Fruit fly (Drosophila melanogaster) whole organism, pupa: ENCODE results near the gene Oatp30B.

Experiments used
- CG10348 ChIP-seq: fragments of 200-800 bp; sonication (Bioruptor generic); IDR thresholded peaks from 2 replicates; pipeline ENCODE4 v1.3.6; 2022; ENCODE audit warnings: missing biosample characterization, missing genetic modification characterization
- CG12605 ChIP-seq: fragments of 200-800 bp; sonication (Bioruptor generic); IDR thresholded peaks from 2 replicates; pipeline ENCODE4 v1.3.6; 2022; ENCODE audit warnings: missing biosample characterization, missing genetic modification characterization
- CG13204 ChIP-seq: fragments of 200-800 bp; sonication (Bioruptor generic); optimal IDR thresholded peaks from 2 replicates; lab custom pipeline; 2018; ENCODE audit warnings: missing biosample characterization, mild to moderate bottlenecking, missing genetic modification characterization, moderate library complexity
- CG14655 ChIP-seq: fragments of 200-800 bp; sonication (Bioruptor generic); optimal IDR thresholded peaks from 3 replicates; lab custom pipeline; 2017; ENCODE audit warnings: mild to moderate bottlenecking, missing biosample characterization, missing genetic modification reagents, missing genetic modification characterization
- CG15710 ChIP-seq: fragments of 200-800 bp; sonication (Bioruptor generic); optimal IDR thresholded peaks from 2 replicates; lab custom pipeline; 2018; ENCODE audit warnings: missing biosample characterization, mild to moderate bottlenecking, missing genetic modification characterization, moderate library complexity
- CG17806 ChIP-seq: fragments of 200-800 bp; sonication (Bioruptor generic); optimal IDR thresholded peaks from 2 replicates; lab custom pipeline; 2018; ENCODE audit warnings: missing biosample characterization, mild to moderate bottlenecking, missing genetic modification characterization, moderate library complexity
- CG32121 ChIP-seq: fragments of 200-800 bp; sonication (Bioruptor generic); IDR thresholded peaks from 2 replicates; pipeline ENCODE4 v1.3.6; 2022; ENCODE audit warnings: missing biosample characterization, missing genetic modification characterization
- CG34367 ChIP-seq: fragments of 200-800 bp; sonication (Bioruptor generic); optimal IDR thresholded peaks from 2 replicates; lab custom pipeline; 2018; ENCODE audit warnings: missing biosample characterization, mild to moderate bottlenecking, missing genetic modification characterization
- CG4496 ChIP-seq: fragments of 200-800 bp; sonication (Bioruptor generic); IDR thresholded peaks from 3 replicates; pipeline ENCODE4 v1.3.6; 2022; ENCODE audit warnings: missing biosample characterization, missing genetic modification characterization
- CG8159 ChIP-seq: fragments of 200-800 bp; sonication (Bioruptor generic); optimal IDR thresholded peaks from 3 replicates; lab custom pipeline; 2018; ENCODE audit warnings: missing biosample characterization, mild to moderate bottlenecking, missing genetic modification characterization, moderate library complexity
- CG8301 ChIP-seq: fragments of 200-800 bp; sonication (Bioruptor generic); optimal IDR thresholded peaks from 2 replicates; lab custom pipeline; 2018; ENCODE audit warnings: missing biosample characterization, mild to moderate bottlenecking, missing genetic modification characterization
- CG9948 ChIP-seq: fragments of 200-800 bp; sonication (Bioruptor generic); optimal IDR thresholded peaks from 2 replicates; lab custom pipeline; 2018; ENCODE audit warnings: missing biosample characterization, mild to moderate bottlenecking, missing genetic modification characterization, moderate library complexity
- D1 ChIP-seq: fragments of 200-800 bp; sonication (Bioruptor generic); optimal IDR thresholded peaks from 2 replicates; lab custom pipeline; 2018; ENCODE audit warnings: missing biosample characterization, mild to moderate bottlenecking, missing genetic modification characterization, moderate library complexity
- EcR ChIP-seq: fragments of 200-800 bp; sonication (Bioruptor generic); optimal IDR thresholded peaks from 3 replicates; lab custom pipeline; 2019; ENCODE audit warnings: missing biosample characterization, missing genetic modification characterization, mild to moderate bottlenecking, moderate library complexity, missing genetic modification reagents
- Ets98B ChIP-seq: fragments of 200-800 bp; sonication (Bioruptor generic); IDR thresholded peaks from 2 replicates; pipeline ENCODE4 v1.3.6; 2022; ENCODE audit warnings: missing biosample characterization, missing genetic modification characterization
- Pif1A ChIP-seq: fragments of 200-800 bp; sonication (Bioruptor generic); optimal IDR thresholded peaks from 3 replicates; lab custom pipeline; 2016; ENCODE audit warnings: missing biosample characterization, missing genetic modification characterization
- Pif1B ChIP-seq: fragments of 200-800 bp; sonication (Bioruptor generic); optimal IDR thresholded peaks from 3 replicates; lab custom pipeline; 2016; ENCODE audit warnings: missing biosample characterization, missing genetic modification characterization
- Snoo ChIP-seq: fragments of 200-800 bp; sonication (Bioruptor generic); optimal IDR thresholded peaks from 3 replicates; lab custom pipeline; 2017; ENCODE audit warnings: missing biosample characterization, mild to moderate bottlenecking, missing genetic modification characterization, inconsistent platforms
- fd96Ca ChIP-seq: fragments of 200-800 bp; sonication (Bioruptor generic); IDR thresholded peaks from 3 replicates; pipeline ENCODE4 v1.3.6; 2022; ENCODE audit warnings: missing biosample characterization, missing genetic modification characterization
- gl ChIP-seq: fragments of 200-800 bp; sonication (Bioruptor generic); optimal IDR thresholded peaks from 2 replicates; lab custom pipeline; 2018; ENCODE audit warnings: missing biosample characterization, mild to moderate bottlenecking, missing genetic modification characterization
- rn ChIP-seq: fragments of 200-800 bp; sonication (Bioruptor generic); IDR thresholded peaks from 2 replicates; pipeline ENCODE4 v1.3.6; 2022; ENCODE audit warnings: missing biosample characterization, missing genetic modification characterization

Oatp30B gene

dm6 chr2L:9506535-9507036 lies 14.4 kb upstream of the Oatp30B start:
- no peak for TF ChIP-seq CG9948 (tag; lab: Kevin White, UChicago)
- TF ChIP-seq Ets98B (GFP tag; lab: Robert Waterston, UW): no peak; the same call in 1 of the 2 replicates
- no peak for TF ChIP-seq Pif1B (GFP tag; lab: Kevin White, UChicago)
- peak; percentile 93 for TF ChIP-seq EcR (GFP tag; lab: Kevin White, UChicago)
- no peak for TF ChIP-seq Pif1A (GFP tag; lab: Kevin White, UChicago)
- no peak for TF ChIP-seq CG8159
- peak; percentile 2 for TF ChIP-seq CG13204 (GFP tag; lab: Kevin White, UChicago)
- no peak for TF ChIP-seq CG34367 (tag; lab: Kevin White, UChicago)
- no peak for TF ChIP-seq CG17806 (tag; lab: Kevin White, UChicago)
- TF ChIP-seq CG4496 (GFP tag; lab: Robert Waterston, UW): no peak

dm6 chr2L:9508547-9509197 lies 12.3 kb upstream of the Oatp30B start:
- TF ChIP-seq CG17806 (tag; lab: Kevin White, UChicago): no peak
- no peak for TF ChIP-seq CG14655 (GFP tag; lab: Kevin White, UChicago)
- peak; percentile 81 for TF ChIP-seq EcR (GFP tag; lab: Kevin White, UChicago)
- no peak for TF ChIP-seq Ets98B (GFP tag; lab: Robert Waterston, UW)
- no peak for TF ChIP-seq Pif1A (GFP tag; lab: Kevin White, UChicago)
- peak; percentile 25; the same call in 1 of the 3 replicates for TF ChIP-seq fd96Ca (GFP tag; lab: Robert Waterston, UW)
- no peak for TF ChIP-seq CG10348 (GFP tag; lab: Robert Waterston, UW)
- no peak for TF ChIP-seq CG13204 (GFP tag; lab: Kevin White, UChicago)
- no peak for TF ChIP-seq CG15710 (tag; lab: Kevin White, UChicago)
- TF ChIP-seq Snoo: no peak
- no peak for TF ChIP-seq rn (GFP tag; lab: Robert Waterston, UW)
- peak; percentile 56; the same call in 1 of the 3 replicates for TF ChIP-seq CG4496 (GFP tag; lab: Robert Waterston, UW)
- TF ChIP-seq CG12605: no peak
- TF ChIP-seq CG32121 (GFP tag; lab: Robert Waterston, UW): no peak
- no peak for TF ChIP-seq Pif1B (GFP tag; lab: Kevin White, UChicago)
- TF ChIP-seq CG8301 (tag; lab: Kevin White, UChicago): no peak
- no peak for TF ChIP-seq CG9948 (tag; lab: Kevin White, UChicago)
- no peak for TF ChIP-seq CG8159
- no peak for TF ChIP-seq D1 (tag; lab: Kevin White, UChicago)

- TF ChIP-seq CG32121 (GFP tag; lab: Robert Waterston, UW) (no peak), Snoo (no peak), CG9948 (tag; lab: Kevin White, UChicago) (no peak), CG14655 (GFP tag; lab: Kevin White, UChicago) (no peak), CG10348 (GFP tag; lab: Robert Waterston, UW) (no peak), CG17806 (tag; lab: Kevin White, UChicago) (no peak), Pif1A (GFP tag; lab: Kevin White, UChicago) (no peak), fd96Ca (GFP tag; lab: Robert Waterston, UW) (no peak), EcR (GFP tag; lab: Kevin White, UChicago) (no peak), Ets98B (GFP tag; lab: Robert Waterston, UW) (no peak), rn (GFP tag; lab: Robert Waterston, UW) (no peak), CG15710 (tag; lab: Kevin White, UChicago) (no peak), CG4496 (GFP tag; lab: Robert Waterston, UW) (no peak)
Observed at dm6 chr2L:9509653-9510052, 11.4 kb upstream of the Oatp30B start.

- TF ChIP-seq Pif1A (GFP tag; lab: Kevin White, UChicago): no peak
- no peak for TF ChIP-seq gl (tag; lab: Kevin White, UChicago)
- no peak for TF ChIP-seq Snoo
- TF ChIP-seq CG34367 (tag; lab: Kevin White, UChicago): no peak
- no peak for TF ChIP-seq CG32121 (GFP tag; lab: Robert Waterston, UW)
- TF ChIP-seq CG17806 (tag; lab: Kevin White, UChicago): no peak
- no peak for TF ChIP-seq CG14655 (GFP tag; lab: Kevin White, UChicago)
Observed at dm6 chr2L:9510429-9510828, 10.6 kb upstream of the Oatp30B start.

dm6 chr2L:9512401-9513198 lies 8.4 kb upstream of the Oatp30B start:
- peak; percentile 45 for TF ChIP-seq EcR (GFP tag; lab: Kevin White, UChicago)
- no peak for TF ChIP-seq CG17806 (tag; lab: Kevin White, UChicago)
- TF ChIP-seq CG13204 (GFP tag; lab: Kevin White, UChicago): peak; percentile 25

dm6 chr2L:9513771-9514170 lies 7.2 kb upstream of the Oatp30B start:
- TF ChIP-seq CG14655 (GFP tag; lab: Kevin White, UChicago): no peak
- TF ChIP-seq Snoo: no peak
- no peak for TF ChIP-seq CG34367 (tag; lab: Kevin White, UChicago)
- TF ChIP-seq EcR (GFP tag; lab: Kevin White, UChicago): no peak
- TF ChIP-seq CG12605: no peak
- no peak for TF ChIP-seq fd96Ca (GFP tag; lab: Robert Waterston, UW)
- no peak for TF ChIP-seq Ets98B (GFP tag; lab: Robert Waterston, UW)
- TF ChIP-seq CG32121 (GFP tag; lab: Robert Waterston, UW): no peak
- TF ChIP-seq CG10348 (GFP tag; lab: Robert Waterston, UW): no peak
- no peak for TF ChIP-seq Pif1A (GFP tag; lab: Kevin White, UChicago)
- no peak for TF ChIP-seq CG9948 (tag; lab: Kevin White, UChicago)
- TF ChIP-seq gl (tag; lab: Kevin White, UChicago): no peak
- TF ChIP-seq CG8301 (tag; lab: Kevin White, UChicago): no peak
- TF ChIP-seq D1 (tag; lab: Kevin White, UChicago): no peak
- no peak for TF ChIP-seq Pif1B (GFP tag; lab: Kevin White, UChicago)
- TF ChIP-seq CG4496 (GFP tag; lab: Robert Waterston, UW): no peak
- no peak for TF ChIP-seq CG8159
